Fruit fly (Drosophila melanogaster): ENCODE results near the gene bou.

dm6 chrX:7001135-7001769, 15.0 kb downstream of the bou start:
- peak; percentile 37 for TF ChIP-seq Ets98B (GFP tag; IDR thresholded peaks at IDR 0.05)
- TF ChIP-seq CG14655 (GFP tag; optimal IDR thresholded peaks at IDR 0.05): peak; percentile 37
- TF ChIP-seq gl (tag; optimal IDR thresholded peaks at IDR 0.05): no peak
- no peak for TF ChIP-seq CG12605 (GFP tag; IDR thresholded peaks at IDR 0.05)

Measured in whole organism, pupa.